Worm (Caenorhabditis elegans) whole organism, L2 larva: Measurements from ENCODE around the gene srw-95.

ENCODE experiments used
- ceh-82 ChIP-seq: fragments of 150-350 bp; optimal IDR thresholded peaks from 2 replicates; lab custom pipeline; 2014; ENCODE audit warnings: missing biosample characterization, missing genetic modification characterization
- dmd-4 ChIP-seq: sonication (generic microtip); optimal IDR thresholded peaks from 2 replicates; lab custom pipeline; 2017; ENCODE audit warnings: missing biosample characterization, missing genetic modification characterization
- elt-3 ChIP-seq: sonication (generic microtip); optimal IDR thresholded peaks from 2 replicates; lab custom pipeline; 2017; ENCODE audit warnings: missing biosample characterization, missing genetic modification characterization
- mab-5 ChIP-seq: fragments of 150-350 bp; optimal IDR thresholded peaks from 2 replicates; lab custom pipeline; 2014; ENCODE audit warnings: missing biosample characterization, missing genetic modification characterization
- nhr-10 ChIP-seq: sonication (generic microtip); optimal IDR thresholded peaks from 2 replicates; lab custom pipeline; 2017; ENCODE audit warnings: missing biosample characterization, missing genetic modification characterization
- sma-9 ChIP-seq, 2 experiments: fragments of 150-350 bp in 1 of 2; sonication (generic microtip) in 1 of 2; optimal IDR thresholded peaks; 2 replicates each; lab custom pipeline; 2014 to 2016; ENCODE audit warnings: missing genetic modification characterization in 2 of 2, mild to moderate bottlenecking in 1 of 2, missing biosample characterization in 1 of 2, missing compliant biosample characterization in 1 of 2, missing genetic modification reagents in 1 of 2, moderate library complexity in 1 of 2
- ztf-1 ChIP-seq: fragments of 200-800 bp; sonication (Bioruptor generic); conservative IDR thresholded peaks from 2 replicates; pipeline ENCODE4 v1.3.6; 2022; ENCODE audit warnings: missing genetic modification characterization, missing compliant biosample characterization
- ztf-11 ChIP-seq: sonication (generic microtip); optimal IDR thresholded peaks from 2 replicates; lab custom pipeline; 2017; ENCODE audit warnings: missing biosample characterization, missing genetic modification characterization

- TF ChIP-seq mab-5 (tag; lab: Kevin White, UChicago), result no peak
- no peak for TF ChIP-seq ztf-1
- TF ChIP-seq dmd-4 (tag; lab: Kevin White, UChicago), result no peak
- no peak for TF ChIP-seq ceh-82 (tag; lab: Kevin White, UChicago)
- no peak for TF ChIP-seq sma-9 (GFP tag; optimal IDR thresholded peaks at IDR 0.05; lab: Kevin White, UChicago)
- no peak for TF ChIP-seq sma-9 (tag; optimal IDR thresholded peaks at IDR 0.05; lab: Kevin White, UChicago)
- TF ChIP-seq elt-3 (tag; lab: Kevin White, UChicago), result no peak
- no peak for TF ChIP-seq nhr-10 (tag; lab: Kevin White, UChicago)
- TF ChIP-seq ztf-11 (tag; lab: Kevin White, UChicago), result no peak
These were observed 46.7 kb downstream of the srw-95 start, which contains the start of gene Y17G9A.3 for ce11 chrIV:4858573-4858972.
